Worm (Caenorhabditis elegans): Measurements from ENCODE around the gene htz-1.

Gene htz-1

DNA sequence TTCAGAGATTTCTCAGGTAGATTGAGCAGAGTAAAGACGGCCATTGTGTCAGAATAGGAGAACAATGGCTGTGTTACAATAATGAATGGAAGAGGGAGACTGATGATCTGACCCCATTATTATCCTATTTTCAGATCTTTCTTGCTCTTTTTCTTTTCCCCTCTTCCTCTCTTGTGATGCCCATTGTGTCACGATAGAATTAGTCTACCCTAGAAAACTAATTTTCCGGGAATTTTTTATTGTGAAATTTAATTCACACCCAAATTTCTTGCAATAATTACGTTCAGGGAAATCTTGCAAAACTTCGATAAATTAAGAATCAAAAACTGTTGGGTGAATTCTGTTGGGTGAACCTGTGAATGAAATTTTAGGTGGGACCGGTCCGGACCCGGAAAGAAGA, 4.9 kb upstream of the htz-1 start, which contains the start of gene fbxb-75:
fbxb-75 (minus strand) TSS at position 101 of the 400 bp plus-strand sequence.
- TF ChIP-seq mab-5 (tag; optimal IDR thresholded peaks at IDR 0.05): no peak
- TF ChIP-seq elt-1 (tag; optimal IDR thresholded peaks at IDR 0.05; ENCODE audit: borderline replicate concordance, insufficient read depth): peak; percentile 28
- TF ChIP-seq drap-1 (GFP tag; optimal IDR thresholded peaks at IDR 0.05): no peak
- TF ChIP-seq pha-4 (tag; optimal IDR thresholded peaks at IDR 0.05): no peak
- no peak for TF ChIP-seq M03D4.4 (tag; optimal IDR thresholded peaks at IDR 0.05)
- TF ChIP-seq flh-1 (GFP tag; optimal IDR thresholded peaks at IDR 0.05): no peak
- no peak for TF ChIP-seq sptf-1 (tag; optimal IDR thresholded peaks at IDR 0.05)

DNA sequence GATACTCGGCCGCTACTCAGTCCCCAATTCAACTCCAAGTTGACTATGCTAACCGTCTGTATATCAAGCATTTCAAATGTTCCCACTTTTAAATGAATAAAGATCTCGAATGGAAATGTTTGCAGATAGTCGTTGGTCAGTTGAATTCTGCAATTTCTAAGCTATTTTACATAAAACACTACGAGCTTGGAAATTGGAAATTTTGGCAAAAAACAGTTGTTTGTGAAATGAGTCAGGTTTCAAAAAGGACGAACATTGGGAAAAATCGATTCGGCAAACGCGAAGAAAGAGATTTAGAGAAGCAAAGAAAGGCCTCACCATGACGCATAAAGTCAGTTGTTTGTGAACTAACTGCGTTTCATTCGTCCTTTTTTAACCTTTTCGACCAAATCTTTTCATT, 868 bp downstream of the htz-1 start:
- TF ChIP-seq ztf-11 (tag; optimal IDR thresholded peaks at IDR 0.05) (no peak), unc-39 (tag; optimal IDR thresholded peaks at IDR 0.05) (no peak), sem-2 (GFP tag; optimal IDR thresholded peaks at IDR 0.05) (no peak), hlh-1 (tag; optimal IDR thresholded peaks at IDR 0.05) (peak; percentile 10), lsy-2 (tag; optimal IDR thresholded peaks at IDR 0.05) (peak; percentile 6), unc-120 (tag; optimal IDR thresholded peaks at IDR 0.05; ENCODE audit: poor library complexity, severe bottlenecking) (peak; percentile 3), ces-1 (GFP tag; optimal IDR thresholded peaks at IDR 0.05) (peak; percentile 40), ceh-39 (tag; optimal IDR thresholded peaks at IDR 0.05) (no peak)

DNA sequence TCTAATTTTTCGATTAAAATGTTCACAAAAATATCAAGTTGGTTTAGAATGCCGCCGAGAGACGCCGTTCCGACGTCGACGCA, 1.1 kb downstream of the htz-1 start, which contains the start of gene chat-1:
chat-1 (plus strand) TSS at position 48 of the 83 bp plus-strand sequence.
- TF ChIP-seq mep-1 (tag; optimal IDR thresholded peaks at IDR 0.05) (no peak), tbx-8 (GFP tag; optimal IDR thresholded peaks at IDR 0.05) (no peak), nhr-76 (tag; optimal IDR thresholded peaks at IDR 0.05) (no peak), mls-2 (tag; optimal IDR thresholded peaks at IDR 0.05) (no peak), nhr-237 (tag; optimal IDR thresholded peaks at IDR 0.05) (no peak), snpc-4 (tag; optimal IDR thresholded peaks at IDR 0.05) (no peak), nhr-12 (tag; optimal IDR thresholded peaks at IDR 0.05) (no peak), unc-120 (tag; optimal IDR thresholded peaks at IDR 0.05; ENCODE audit: poor library complexity, severe bottlenecking) (no peak)

DNA sequence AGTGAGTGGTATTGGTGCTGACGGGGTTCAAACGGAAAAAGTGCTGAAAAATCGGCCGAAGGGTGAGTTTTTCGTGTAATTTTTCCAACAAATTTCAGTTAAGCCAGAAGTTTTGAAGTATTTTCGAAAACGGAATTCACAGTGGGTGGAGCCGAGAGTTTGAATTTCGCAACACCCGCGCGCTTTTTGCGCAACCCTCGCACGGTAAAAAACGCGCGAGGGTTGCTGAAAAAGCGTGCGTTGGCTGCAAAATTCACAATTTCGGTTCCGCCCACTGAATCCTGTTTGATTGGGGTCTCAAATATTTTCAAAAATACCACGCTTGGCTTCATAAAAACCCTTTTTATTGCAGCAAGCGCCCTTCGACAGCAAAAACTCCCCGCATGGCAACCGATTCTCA, 1.4 kb downstream of the htz-1 start:
- TF ChIP-seq unc-120 (tag; optimal IDR thresholded peaks at IDR 0.05; ENCODE audit: poor library complexity, severe bottlenecking) (no peak), blmp-1 (tag; optimal IDR thresholded peaks at IDR 0.05) (no peak), nhr-12 (tag; optimal IDR thresholded peaks at IDR 0.05) (no peak), M03D4.4 (tag; optimal IDR thresholded peaks at IDR 0.05) (no peak), nhr-28 (tag; optimal IDR thresholded peaks at IDR 0.05) (no peak), mls-2 (tag; optimal IDR thresholded peaks at IDR 0.05) (no peak), nhr-2 (tag; optimal IDR thresholded peaks at IDR 0.05) (no peak), mab-5 (tag; optimal IDR thresholded peaks at IDR 0.05) (no peak), lin-32 (GFP tag; optimal IDR thresholded peaks at IDR 0.05) (no peak), lsy-2 (tag; optimal IDR thresholded peaks at IDR 0.05) (no peak), mep-1 (tag; optimal IDR thresholded peaks at IDR 0.05) (no peak), drap-1 (GFP tag; optimal IDR thresholded peaks at IDR 0.05) (no peak)

DNA sequence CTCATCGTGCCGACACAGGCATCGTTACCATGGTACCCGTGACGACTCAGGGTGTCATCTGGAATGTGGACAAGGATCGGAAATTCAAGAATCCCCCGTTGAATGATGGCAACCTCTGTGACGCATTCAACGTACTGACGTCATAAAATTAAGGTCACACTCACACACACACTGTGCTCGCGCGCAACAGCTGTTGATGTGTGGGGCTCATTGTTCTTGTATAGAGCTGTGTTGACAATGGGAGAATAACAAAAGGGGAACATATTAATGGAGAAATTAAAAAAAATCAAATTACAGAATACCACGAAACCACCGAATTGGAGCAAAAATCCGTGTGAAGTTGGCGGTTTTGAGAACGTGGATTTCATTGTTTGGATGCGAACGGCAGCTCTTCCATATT, 2.3 kb downstream of the htz-1 start:
- TF ChIP-seq hlh-1 (tag; optimal IDR thresholded peaks at IDR 0.05): peak; percentile 88
- TF ChIP-seq nhr-2 (tag; optimal IDR thresholded peaks at IDR 0.05): no peak
- TF ChIP-seq lin-32 (GFP tag; optimal IDR thresholded peaks at IDR 0.05): peak; percentile 97
- no peak for TF ChIP-seq lsy-2 (tag; optimal IDR thresholded peaks at IDR 0.05)
- peak; percentile 89 for TF ChIP-seq cnd-1 (tag; optimal IDR thresholded peaks at IDR 0.05)
- no peak for TF ChIP-seq ceh-39 (tag; optimal IDR thresholded peaks at IDR 0.05)
- TF ChIP-seq bed-3 (GFP tag; optimal IDR thresholded peaks at IDR 0.05): no peak
- TF ChIP-seq tbx-8 (GFP tag; optimal IDR thresholded peaks at IDR 0.05): no peak
- TF ChIP-seq drap-1 (GFP tag; optimal IDR thresholded peaks at IDR 0.05): no peak
- peak; percentile 62 for TF ChIP-seq ces-1 (GFP tag; optimal IDR thresholded peaks at IDR 0.05)
- no peak for TF ChIP-seq mab-5 (tag; optimal IDR thresholded peaks at IDR 0.05)
- peak; percentile 30 for TF ChIP-seq zip-8 (tag; optimal IDR thresholded peaks at IDR 0.05)
- TF ChIP-seq nhr-76 (tag; optimal IDR thresholded peaks at IDR 0.05): no peak
- no peak for TF ChIP-seq unc-62 (GFP tag; optimal IDR thresholded peaks at IDR 0.05)

DNA sequence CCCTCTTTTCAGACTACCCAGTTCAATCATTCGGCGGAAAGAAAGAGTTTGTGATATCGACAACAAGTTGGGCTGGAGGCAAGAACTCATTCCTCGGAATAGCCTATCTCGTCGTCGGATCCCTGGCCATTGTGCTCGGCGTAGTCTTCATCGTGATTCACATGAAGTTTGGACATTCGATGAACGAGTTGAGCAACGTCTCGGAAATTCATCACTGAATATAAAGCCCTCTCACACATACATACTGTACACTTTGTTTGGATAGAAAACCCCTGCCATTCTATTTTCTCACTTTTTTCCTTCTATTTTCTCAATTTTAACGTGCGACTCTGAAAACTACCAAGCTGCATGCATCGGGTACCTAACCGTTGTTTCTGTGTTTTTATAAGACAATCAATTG, 3.4 kb downstream of the htz-1 start, which contains the start of gene R08C7.12:
R08C7.12 (plus strand) TSS at position 301 of the 400 bp plus-strand sequence.
- TF ChIP-seq lin-32 (GFP tag; optimal IDR thresholded peaks at IDR 0.05) (no peak), nhr-237 (tag; optimal IDR thresholded peaks at IDR 0.05) (no peak), blmp-1 (tag; optimal IDR thresholded peaks at IDR 0.05) (no peak), unc-62 (GFP tag; optimal IDR thresholded peaks at IDR 0.05) (no peak), sptf-1 (tag; optimal IDR thresholded peaks at IDR 0.05) (no peak), nhr-28 (tag; optimal IDR thresholded peaks at IDR 0.05) (no peak), elt-3 (tag; optimal IDR thresholded peaks at IDR 0.05) (no peak), nhr-12 (tag; optimal IDR thresholded peaks at IDR 0.05) (no peak), unc-120 (tag; optimal IDR thresholded peaks at IDR 0.05; ENCODE audit: poor library complexity, severe bottlenecking) (no peak), hlh-1 (tag; optimal IDR thresholded peaks at IDR 0.05) (no peak), ceh-83 (GFP tag; optimal IDR thresholded peaks at IDR 0.05) (no peak), sem-2 (GFP tag; optimal IDR thresholded peaks at IDR 0.05) (no peak), lsy-2 (tag; optimal IDR thresholded peaks at IDR 0.05) (no peak), snpc-4 (tag; optimal IDR thresholded peaks at IDR 0.05) (no peak), ces-1 (GFP tag; optimal IDR thresholded peaks at IDR 0.05) (no peak), ceh-39 (tag; optimal IDR thresholded peaks at IDR 0.05) (no peak), elt-1 (tag; optimal IDR thresholded peaks at IDR 0.05; ENCODE audit: borderline replicate concordance, insufficient read depth) (no peak)

Measured in whole organism, mixed stage, embryonic.